In the genomic region with DNA sequence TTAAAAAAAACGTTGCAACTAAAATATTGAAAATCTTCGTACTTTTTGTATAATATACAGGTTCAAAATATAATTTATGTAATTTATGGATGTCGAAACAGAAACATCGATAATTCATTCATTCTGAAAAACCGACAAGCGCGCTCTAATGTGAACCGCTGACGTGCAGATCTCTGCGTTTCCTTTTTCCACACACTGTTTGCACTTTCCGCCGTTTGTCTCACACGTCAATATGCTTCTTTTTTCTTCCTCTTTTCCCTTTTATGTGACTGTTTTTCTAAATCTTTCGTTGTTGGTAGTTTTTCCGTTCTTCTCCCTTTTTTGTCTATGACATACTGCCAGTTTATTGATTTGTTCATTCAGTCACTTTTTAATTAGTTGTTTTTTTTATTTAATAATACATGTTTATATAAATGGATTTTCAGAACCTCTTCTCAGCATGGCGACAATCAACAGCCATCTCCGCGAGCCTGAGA, we compare ENCODE assay signal across 2 worm cellular contexts.
TF ChIP-seq lines count a peak whose summit lies in the region.

Gene tmbi-4, plus strand, starts transcription at position 426 of the 476 bp plus-strand sequence.

TF ChIP-seq in whole organism, L1 larva, 84 proteins besides CTCF, POLR2A, EP300 and RAD21 (continued from another document):
- no peak for TF ChIP-seq efl-3 (GFP tag; optimal IDR thresholded peaks at IDR 0.05; lab: Kevin White, UChicago)
- no peak for TF ChIP-seq lir-3 (tag; optimal IDR thresholded peaks at IDR 0.05; lab: Kevin White, UChicago; ENCODE audit: poor library complexity)
- TF ChIP-seq xbp-1 (tag; optimal IDR thresholded peaks at IDR 0.05; lab: Kevin White, UChicago) = peak; percentile 75
- TF ChIP-seq nhr-47 (tag; optimal IDR thresholded peaks at IDR 0.05; lab: Kevin White, UChicago) = peak; percentile 53

TF ChIP-seq in whole organism, L4 larva, 104 proteins besides CTCF, POLR2A, EP300 and RAD21 (continued from another document):
- TF ChIP-seq ces-1 (GFP tag; optimal IDR thresholded peaks at IDR 0.05; lab: Kevin White, UChicago) (no peak), jun-1 (tag; optimal IDR thresholded peaks at IDR 0.05; lab: Kevin White, UChicago) (no peak), nhr-28 (tag; optimal IDR thresholded peaks at IDR 0.05; lab: Kevin White, UChicago) (peak; percentile 67), unc-39 (tag; optimal IDR thresholded peaks at IDR 0.05; lab: Kevin White, UChicago) (no peak), skn-1 (tag; optimal IDR thresholded peaks at IDR 0.05; lab: Kevin White, UChicago) (no peak), rbr-2 (tag; optimal IDR thresholded peaks at IDR 0.05; lab: Kevin White, UChicago) (peak; percentile 30), nhr-10 (tag; optimal IDR thresholded peaks at IDR 0.05; lab: Kevin White, UChicago) (no peak), hmg-1.1 (GFP tag; IDR thresholded peaks at IDR 0.05; lab: Robert Waterston, UW) (peak; percentile 44), ZK337.2 (GFP tag; IDR thresholded peaks at IDR 0.05; lab: Robert Waterston, UW) (no peak), vab-7 (GFP tag; IDR thresholded peaks at IDR 0.05; lab: Robert Waterston, UW) (no peak), ctbp-1 (GFP tag; IDR thresholded peaks at IDR 0.05; lab: Robert Waterston, UW) (no peak), dmd-8 (GFP tag; IDR thresholded peaks at IDR 0.05; lab: Robert Waterston, UW) (no peak), unc-62 (GFP tag; optimal IDR thresholded peaks at IDR 0.05 in 1 of 2; lab: Kevin White, UChicago) (peak in 1 of 2 experiments; percentile 87), unc-62 (tag; optimal IDR thresholded peaks at IDR 0.05; lab: Kevin White, UChicago) (no peak), spr-1 (tag; optimal IDR thresholded peaks at IDR 0.05; lab: Kevin White, UChicago) (no peak), nhr-76 (tag; optimal IDR thresholded peaks at IDR 0.05; lab: Kevin White, UChicago) (no peak), Y48G9A.11 (GFP tag; IDR thresholded peaks at IDR 0.05; lab: Robert Waterston, UW) (no peak), nhr-41 (GFP tag; IDR thresholded peaks at IDR 0.05; lab: Robert Waterston, UW) (no peak), lin-15B (tag; optimal IDR thresholded peaks at IDR 0.05; lab: Kevin White, UChicago) (no peak), pha-4 (GFP tag; IDR thresholded peaks at IDR 0.05; lab: Robert Waterston, UW) (no peak), pha-4 (tag; optimal IDR thresholded peaks at IDR 0.05; lab: Kevin White, UChicago) (peak; percentile 69), mdt-29 (GFP tag; IDR thresholded peaks at IDR 0.05; lab: Robert Waterston, UW) (no peak), F37D6.2 (tag; optimal IDR thresholded peaks at IDR 0.05; lab: Kevin White, UChicago) (no peak), nhr-11 (tag; optimal IDR thresholded peaks at IDR 0.05; lab: Kevin White, UChicago) (peak; percentile 51), nhr-237 (tag; optimal IDR thresholded peaks at IDR 0.05; lab: Kevin White, UChicago) (no peak), arid-1 (GFP tag; conservative IDR thresholded peaks at IDR 0.05; lab: Robert Waterston, UW) (no peak), Y105C5A.15 (GFP tag; IDR thresholded peaks at IDR 0.05; lab: Robert Waterston, UW) (no peak)
